Worm (Caenorhabditis elegans) whole organism, midembryonic: ENCODE measurements around the gene ZK896.1.

ENCODE experiments used
- T22C8.4 ChIP-seq: fragments of 200-800 bp; sonication (Bioruptor generic); IDR thresholded peaks from 2 replicates; pipeline ENCODE4 v1.3.6; 2022; ENCODE audit warnings: missing genetic modification characterization, missing compliant biosample characterization
- med-1 ChIP-seq: sonication (generic microtip); optimal IDR thresholded peaks from 2 replicates; lab custom pipeline; 2017; ENCODE audit warnings: missing genetic modification characterization, mild to moderate bottlenecking, missing compliant biosample characterization, antibody characterized with exemption, missing genetic modification reagents; ENCODE audit not compliant: insufficient read depth
- ref-1 ChIP-seq: fragments of 200-800 bp; sonication (Bioruptor generic); conservative IDR thresholded peaks from 2 replicates; pipeline ENCODE4 v1.3.6; 2022; ENCODE audit warnings: missing genetic modification reagents, missing genetic modification characterization, missing compliant biosample characterization
- tab-1 ChIP-seq: fragments of 200-800 bp; sonication (Bioruptor generic); IDR thresholded peaks from 2 replicates; pipeline ENCODE4 v1.3.6; 2022; ENCODE audit warnings: missing genetic modification characterization, missing compliant biosample characterization
- ztf-23 ChIP-seq: fragments of 200-800 bp; sonication (Bioruptor generic); IDR thresholded peaks from 2 replicates; pipeline ENCODE4 v1.3.6; 2022; ENCODE audit warnings: missing genetic modification reagents, missing genetic modification characterization, missing compliant biosample characterization
- ztf-29 ChIP-seq: fragments of 200-800 bp; sonication (Bioruptor generic); IDR thresholded peaks from 2 replicates; pipeline ENCODE4 v1.3.6; 2022; ENCODE audit warnings: missing genetic modification reagents, missing genetic modification characterization, missing compliant biosample characterization

ce11 chrIV:12842121-12842520 is 33.0 kb downstream of the ZK896.1 start:
- no peak for TF ChIP-seq tab-1 (GFP tag; lab: Robert Waterston, UW)
- no peak for TF ChIP-seq med-1 (GFP tag; lab: Kevin White, UChicago)
- TF ChIP-seq ztf-29 (GFP tag; lab: Robert Waterston, UW), result no peak
- no peak for TF ChIP-seq ref-1 (GFP tag; lab: Robert Waterston, UW)
- no peak for TF ChIP-seq T22C8.4 (GFP tag; lab: Robert Waterston, UW)
- TF ChIP-seq ztf-23, result no peak
